1 fruit fly cellular context compared by ENCODE assay signal in the genomic region with DNA sequence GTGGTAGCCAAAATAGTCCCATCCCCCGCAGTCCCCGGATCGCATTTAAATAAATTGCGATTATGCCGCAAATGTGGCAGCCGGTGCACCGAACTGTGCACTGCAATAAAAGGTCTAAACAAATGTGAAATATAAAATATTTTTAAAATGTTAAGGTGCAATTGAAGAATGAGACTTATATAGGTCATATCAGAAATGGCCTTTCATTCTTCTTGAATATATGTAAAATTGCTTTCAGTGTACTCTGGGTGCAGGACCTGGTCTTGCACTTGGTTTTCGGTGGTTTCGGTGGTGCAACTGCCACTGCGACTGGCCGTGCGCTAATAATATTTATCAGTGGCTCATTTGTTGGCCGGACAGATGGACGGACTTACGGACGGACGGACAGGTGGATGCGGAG.
TF ChIP-seq lines count a peak whose summit lies in the region.

No protein-coding gene starts in this region.

TF ChIP-seq in whole organism, embryonic, 481 proteins besides CTCF, POLR2A, EP300 and RAD21 (continued from another document):
- no peak for TF ChIP-seq chinmo (GFP tag; IDR thresholded peaks at IDR 0.05; lab: Robert Waterston, UW; ENCODE audit: partially characterized antibody)
